Fruit fly (Drosophila melanogaster) whole organism, embryonic: ENCODE data around the gene CG1638.

Experiments used
- CG11085 ChIP-seq: fragments of 200-800 bp; sonication (Bioruptor generic); IDR thresholded peaks from 2 replicates; pipeline ENCODE4 v1.3.6; 2022; ENCODE audit warnings: missing biosample characterization, missing genetic modification characterization
- CG11398 ChIP-seq: fragments of 200-800 bp; sonication (Bioruptor generic); optimal IDR thresholded peaks from 2 replicates; lab custom pipeline; 2016; ENCODE audit warnings: missing biosample characterization, missing genetic modification characterization
- CG12942 ChIP-seq: fragments of 200-800 bp; sonication (Bioruptor generic); optimal IDR thresholded peaks from 3 replicates; lab custom pipeline; 2016; ENCODE audit warnings: missing biosample characterization, missing genetic modification characterization
- CG13123 ChIP-seq: fragments of 200-800 bp; sonication (Bioruptor generic); optimal IDR thresholded peaks from 2 replicates; lab custom pipeline; 2016; ENCODE audit warnings: missing biosample characterization, missing genetic modification characterization
- CG14667 ChIP-seq: fragments of 200-800 bp; sonication (Bioruptor generic); IDR thresholded peaks from 2 replicates; pipeline ENCODE4 v1.3.6; 2022; ENCODE audit warnings: missing biosample characterization, missing genetic modification characterization
- CG15073 ChIP-seq: fragments of 200-800 bp; sonication (Bioruptor generic); optimal IDR thresholded peaks from 2 replicates; lab custom pipeline; 2016; ENCODE audit warnings: missing biosample characterization, missing genetic modification characterization
- CG18011 ChIP-seq: fragments of 200-800 bp; sonication (Bioruptor generic); optimal IDR thresholded peaks from 2 replicates; lab custom pipeline; 2017; ENCODE audit warnings: missing biosample characterization, missing genetic modification characterization, mild to moderate bottlenecking, moderate library complexity, missing genotype
- CG2875 ChIP-seq: fragments of 200-800 bp; sonication (Bioruptor generic); optimal IDR thresholded peaks from 2 replicates; lab custom pipeline; 2017; ENCODE audit warnings: missing biosample characterization, mild to moderate bottlenecking, missing genetic modification characterization, missing genetic modification reagents
- CG2889 ChIP-seq: fragments of 200-800 bp; sonication (Bioruptor generic); IDR thresholded peaks from 3 replicates; pipeline ENCODE4 v1.3.6; 2022; ENCODE audit warnings: missing biosample characterization, missing genetic modification characterization
- CG31365 ChIP-seq: fragments of 200-800 bp; sonication (Bioruptor generic); optimal IDR thresholded peaks from 2 replicates; lab custom pipeline; 2018; ENCODE audit warnings: missing biosample characterization, mild to moderate bottlenecking, missing genetic modification characterization
- CG32767 ChIP-seq: fragments of 200-800 bp; sonication (Bioruptor generic); IDR thresholded peaks from 2 replicates; pipeline ENCODE4 v1.3.6; 2022; ENCODE audit warnings: missing biosample characterization, missing genetic modification characterization
- CG34422 ChIP-seq: fragments of 200-800 bp; sonication (Bioruptor generic); IDR thresholded peaks from 3 replicates; pipeline ENCODE4 v1.3.6; 2022; ENCODE audit warnings: missing biosample characterization, missing genetic modification characterization
- CG4282 ChIP-seq: fragments of 200-800 bp; sonication (Bioruptor generic); optimal IDR thresholded peaks from 2 replicates; lab custom pipeline; 2016; ENCODE audit warnings: missing biosample characterization, missing genetic modification characterization
- CG4707 ChIP-seq: fragments of 200-800 bp; sonication (Bioruptor generic); optimal IDR thresholded peaks from 2 replicates; lab custom pipeline; 2018; ENCODE audit warnings: missing biosample characterization, mild to moderate bottlenecking, missing genetic modification characterization, moderate library complexity
- CG6854 ChIP-seq: fragments of 200-800 bp; sonication (Bioruptor generic); optimal IDR thresholded peaks from 3 replicates; lab custom pipeline; 2017; ENCODE audit warnings: missing biosample characterization, mild to moderate bottlenecking, missing genetic modification characterization
- CG7963 ChIP-seq: fragments of 200-800 bp; sonication (Bioruptor generic); IDR thresholded peaks from 3 replicates; pipeline ENCODE4 v1.3.6; 2022; ENCODE audit warnings: missing biosample characterization, missing genetic modification characterization; ENCODE audit not compliant: partially characterized antibody
- CG9215 ChIP-seq: fragments of 200-800 bp; sonication (Bioruptor generic); IDR thresholded peaks from 2 replicates; pipeline ENCODE4 v1.3.6; 2022; ENCODE audit warnings: missing biosample characterization, missing genetic modification characterization
- CG9797 ChIP-seq: fragments of 200-800 bp; sonication (Bioruptor generic); optimal IDR thresholded peaks from 3 replicates; lab custom pipeline; 2018; ENCODE audit warnings: missing biosample characterization, mild to moderate bottlenecking, missing genetic modification characterization
- Dip3 ChIP-seq: fragments of 200-800 bp; sonication (Bioruptor generic); optimal IDR thresholded peaks from 3 replicates; lab custom pipeline; 2016; ENCODE audit warnings: missing biosample characterization, missing genetic modification characterization
- Dp ChIP-seq: fragments of 200-800 bp; sonication (Bioruptor generic); optimal IDR thresholded peaks from 2 replicates; lab custom pipeline; 2018; ENCODE audit warnings: missing biosample characterization, mild to moderate bottlenecking, missing genetic modification characterization, moderate library complexity
- Fer3 ChIP-seq: fragments of 200-800 bp; sonication (Bioruptor generic); optimal IDR thresholded peaks from 2 replicates; lab custom pipeline; 2018; ENCODE audit warnings: missing biosample characterization, mild to moderate bottlenecking, missing genetic modification characterization, moderate library complexity
- HmgZ ChIP-seq: fragments of 200-800 bp; sonication (Bioruptor generic); optimal IDR thresholded peaks from 2 replicates; lab custom pipeline; 2018; ENCODE audit warnings: missing biosample characterization, mild to moderate bottlenecking, missing genetic modification characterization
- Hsf ChIP-seq: fragments of 200-800 bp; sonication (Bioruptor generic); optimal IDR thresholded peaks from 3 replicates; lab custom pipeline; 2016; ENCODE audit warnings: missing biosample characterization, missing genetic modification characterization
- NC2α ChIP-seq: fragments of 200-800 bp; sonication (Bioruptor generic); optimal IDR thresholded peaks from 2 replicates; lab custom pipeline; 2016; ENCODE audit warnings: missing biosample characterization, missing genetic modification characterization
- Pdp1 ChIP-seq, 2 experiments: fragments of 200-800 bp; sonication (Bioruptor generic); optimal IDR thresholded peaks; 3 replicates each; lab custom pipeline; 2016; ENCODE audit warnings: missing biosample characterization in 2 of 2, missing genetic modification characterization in 2 of 2, mild to moderate bottlenecking in 1 of 2, moderate library complexity in 1 of 2
- Usf ChIP-seq: fragments of 200-800 bp; sonication (Bioruptor generic); optimal IDR thresholded peaks from 2 replicates; lab custom pipeline; 2017; ENCODE audit warnings: missing genotype, missing biosample characterization, missing genetic modification characterization
- bigmax ChIP-seq: fragments of 200-800 bp; sonication (Bioruptor generic); optimal IDR thresholded peaks from 2 replicates; lab custom pipeline; 2018; ENCODE audit warnings: missing biosample characterization, mild to moderate bottlenecking, missing genetic modification characterization
- cad ChIP-seq: fragments of >200 bp; optimal IDR thresholded peaks from 2 replicates; lab custom pipeline; 2017; ENCODE audit warnings: missing biosample characterization, missing genetic modification characterization
- cas ChIP-seq: fragments of 200-800 bp; sonication (Bioruptor generic); IDR thresholded peaks from 2 replicates; pipeline ENCODE4 v1.3.6; 2022; ENCODE audit warnings: missing biosample characterization, missing genetic modification characterization
- chn ChIP-seq: fragments of 200-800 bp; sonication (Bioruptor generic); optimal IDR thresholded peaks from 2 replicates; lab custom pipeline; 2016; ENCODE audit warnings: missing biosample characterization, missing genetic modification characterization
- ci ChIP-seq: fragments of 200-800 bp; sonication (Bioruptor generic); IDR thresholded peaks from 3 replicates; pipeline ENCODE4 v1.3.6; 2022; ENCODE audit warnings: missing biosample characterization, missing genetic modification characterization
- cwo ChIP-seq: fragments of 200-800 bp; sonication (Bioruptor generic); optimal IDR thresholded peaks from 3 replicates; lab custom pipeline; 2017; ENCODE audit warnings: missing biosample characterization, missing genetic modification characterization, mild to moderate bottlenecking, moderate library complexity, missing genetic modification reagents
- dan ChIP-seq: fragments of 200-800 bp; sonication (Bioruptor generic); IDR thresholded peaks from 2 replicates; pipeline ENCODE4 v1.3.6; 2022; ENCODE audit warnings: missing biosample characterization, missing genetic modification characterization
- dati ChIP-seq: fragments of 200-800 bp; sonication (Bioruptor generic); IDR thresholded peaks from 2 replicates; pipeline ENCODE4 v1.3.6; 2022; ENCODE audit warnings: missing biosample characterization, missing genetic modification characterization
- dysf ChIP-seq: fragments of 200-800 bp; sonication (Bioruptor generic); IDR thresholded peaks from 3 replicates; pipeline ENCODE4 v1.3.6; 2022; ENCODE audit warnings: missing biosample characterization, missing genetic modification characterization
- esg ChIP-seq: fragments of 200-800 bp; sonication (Bioruptor generic); conservative IDR thresholded peaks from 2 replicates; pipeline ENCODE4 v1.3.6; 2022; ENCODE audit warnings: missing biosample characterization, missing genetic modification characterization
- gcm2 ChIP-seq: fragments of 200-800 bp; sonication (Bioruptor generic); optimal IDR thresholded peaks from 2 replicates; lab custom pipeline; 2016; ENCODE audit warnings: missing biosample characterization, missing genetic modification characterization
- gem ChIP-seq: fragments of 200-800 bp; sonication (Bioruptor generic); optimal IDR thresholded peaks from 2 replicates; lab custom pipeline; 2019; ENCODE audit warnings: missing biosample characterization, mild to moderate bottlenecking, missing genetic modification characterization, moderate library complexity
- gsb-n ChIP-seq: fragments of 200-800 bp; sonication (Bioruptor generic); optimal IDR thresholded peaks from 3 replicates; lab custom pipeline; 2018; ENCODE audit warnings: missing biosample characterization, mild to moderate bottlenecking, missing genetic modification characterization
- hkb ChIP-seq, 2 experiments: fragments of 200-800 bp in 1 of 2; fragments of >200 bp in 1 of 2; sonication (Bioruptor generic) in 1 of 2; IDR thresholded peaks in 1 of 2; optimal IDR thresholded peaks in 1 of 2; 2 replicates each; pipeline versions ENCODE4 v1.3.6 to Lab custom; 2017 to 2022; ENCODE audit warnings: missing biosample characterization in 1 of 2, missing genetic modification characterization in 1 of 2
- jumu ChIP-seq: fragments of 200-800 bp; sonication (Bioruptor generic); optimal IDR thresholded peaks from 3 replicates; lab custom pipeline; 2016; ENCODE audit warnings: missing biosample characterization, missing genetic modification characterization
- kay ChIP-seq: fragments of 200-800 bp; sonication (Bioruptor generic); optimal IDR thresholded peaks from 2 replicates; lab custom pipeline; 2016; ENCODE audit warnings: missing biosample characterization, missing genetic modification characterization
- nmo ChIP-seq: fragments of 200-800 bp; sonication (Bioruptor generic); optimal IDR thresholded peaks from 2 replicates; lab custom pipeline; 2018; ENCODE audit warnings: missing biosample characterization, mild to moderate bottlenecking, missing genetic modification characterization, moderate library complexity
- pb ChIP-seq: fragments of 200-800 bp; sonication (Bioruptor generic); optimal IDR thresholded peaks from 3 replicates; lab custom pipeline; 2016; ENCODE audit warnings: missing biosample characterization, missing genetic modification characterization
- peb ChIP-seq: fragments of 200-800 bp; sonication (Bioruptor generic); IDR thresholded peaks from 2 replicates; pipeline ENCODE4 v1.3.6; 2022; ENCODE audit warnings: missing biosample characterization, missing genetic modification characterization
- pfk ChIP-seq: fragments of 200-800 bp; sonication (Bioruptor generic); optimal IDR thresholded peaks from 2 replicates; lab custom pipeline; 2018; ENCODE audit warnings: missing biosample characterization, mild to moderate bottlenecking, missing genetic modification characterization, moderate library complexity
- psq ChIP-seq: fragments of 200-800 bp; sonication (Bioruptor generic); optimal IDR thresholded peaks from 2 replicates; lab custom pipeline; 2017; ENCODE audit warnings: missing biosample characterization, missing genetic modification characterization
- sqz ChIP-seq: fragments of 200-800 bp; sonication (Bioruptor generic); optimal IDR thresholded peaks from 3 replicates; lab custom pipeline; 2018; ENCODE audit warnings: missing biosample characterization, mild to moderate bottlenecking, missing genetic modification characterization
- tio ChIP-seq: fragments of 200-800 bp; sonication (Bioruptor generic); optimal IDR thresholded peaks from 2 replicates; lab custom pipeline; 2017; ENCODE audit warnings: missing biosample characterization, missing genetic modification characterization, inconsistent platforms
- wor ChIP-seq: fragments of 200-800 bp; sonication (Bioruptor generic); IDR thresholded peaks from 2 replicates; pipeline ENCODE4 v1.3.6; 2022; ENCODE audit warnings: missing biosample characterization, missing genetic modification characterization
- zen2 ChIP-seq: fragments of 200-800 bp; sonication (Bioruptor generic); IDR thresholded peaks from 3 replicates; pipeline ENCODE4 v1.3.6; 2022; ENCODE audit warnings: missing biosample characterization, missing genetic modification characterization; ENCODE audit not compliant: partially characterized antibody

CG1638 gene

dm6 chr3R:31566738-31567137, 23.6 kb upstream of the CG1638 start (continued):
- peak; percentile 49 for TF ChIP-seq peb
- peak; percentile 51; the same call in 1 of the 2 replicates for TF ChIP-seq CG32767 (GFP tag; lab: Robert Waterston, UW)
- TF ChIP-seq Dp, result no peak
- no peak for TF ChIP-seq NC2α
- TF ChIP-seq CG11398 (GFP tag; lab: Kevin White, UChicago), result no peak
- no peak for TF ChIP-seq CG15073 (GFP tag; lab: Kevin White, UChicago)
- TF ChIP-seq hkb (optimal IDR thresholded peaks at IDR 0.05; lab: Kevin White, UChicago), result no peak
- TF ChIP-seq hkb (GFP tag; IDR thresholded peaks at IDR 0.05; lab: Robert Waterston, UW), result peak; percentile 68
- TF ChIP-seq nmo (GFP tag; lab: Kevin White, UChicago), result peak; percentile 75
- no peak for TF ChIP-seq jumu (GFP tag; lab: Kevin White, UChicago)
- TF ChIP-seq CG18011 (GFP tag; lab: Kevin White, UChicago), result no peak
- no peak for TF ChIP-seq cad
- no peak for TF ChIP-seq sqz (GFP tag; lab: Kevin White, UChicago)
- peak; percentile 72 for TF ChIP-seq gem (tag; lab: Kevin White, UChicago)
- no peak for TF ChIP-seq dan (GFP tag; lab: Robert Waterston, UW)
- no peak for TF ChIP-seq CG9797 (GFP tag; lab: Kevin White, UChicago)
- no peak for TF ChIP-seq HmgZ (tag; lab: Kevin White, UChicago)
- no peak for TF ChIP-seq CG6854 (GFP tag; lab: Kevin White, UChicago)
- TF ChIP-seq esg (GFP tag; lab: Robert Waterston, UW), result peak; percentile 50
- TF ChIP-seq CG4707, result peak; percentile 27
- TF ChIP-seq Fer3 (tag; lab: Kevin White, UChicago), result no peak
- TF ChIP-seq CG2875, result peak; percentile 40
- TF ChIP-seq bigmax (GFP tag; lab: Kevin White, UChicago), result no peak
- peak; percentile 49 for TF ChIP-seq chn (GFP tag; lab: Kevin White, UChicago)
- no peak for TF ChIP-seq Usf (GFP tag; lab: Kevin White, UChicago)
- TF ChIP-seq psq (GFP tag; lab: Kevin White, UChicago), result no peak
- TF ChIP-seq cas (GFP tag; lab: Robert Waterston, UW), result no peak
- TF ChIP-seq pb (GFP tag; lab: Kevin White, UChicago), result no peak
- TF ChIP-seq zen2, result no peak
- TF ChIP-seq Pdp1 (GFP tag; optimal IDR thresholded peaks at IDR 0.05; lab: Kevin White, UChicago), result peak in 1 of 2 experiments; percentile 10
- no peak for TF ChIP-seq tio (GFP tag; lab: Kevin White, UChicago)
- peak; percentile 55; the same call in 1 of the 2 replicates for TF ChIP-seq wor (GFP tag; lab: Robert Waterston, UW)
- TF ChIP-seq cwo, result no peak
- TF ChIP-seq dysf (GFP tag; lab: Robert Waterston, UW), result peak; percentile 58; the same call in 2 of the 3 replicates
- no peak for TF ChIP-seq CG11085 (GFP tag; lab: Robert Waterston, UW)
- TF ChIP-seq CG9215 (GFP tag; lab: Robert Waterston, UW), result 0 out of 2 replicates have a peak, but pooled peaks have one; percentile 24
- TF ChIP-seq CG4282 (GFP tag; lab: Kevin White, UChicago), result no peak
- TF ChIP-seq CG12942 (GFP tag; lab: Kevin White, UChicago), result no peak
- 0 out of 2 replicates have a peak, but pooled peaks have one; percentile 17 for TF ChIP-seq dati
- 0 out of 3 replicates have a peak, but pooled peaks have one; percentile 13 for TF ChIP-seq CG34422 (GFP tag; lab: Robert Waterston, UW)
- peak; percentile 49 for TF ChIP-seq gsb-n (tag; lab: Kevin White, UChicago)
- TF ChIP-seq ci, result peak; percentile 86
- TF ChIP-seq CG2889 (GFP tag; lab: Robert Waterston, UW), result no peak
- TF ChIP-seq Dip3 (GFP tag; lab: Kevin White, UChicago), result no peak
- TF ChIP-seq CG14667 (GFP tag; lab: Robert Waterston, UW), result peak; percentile 63
- TF ChIP-seq CG7963 (GFP tag; lab: Robert Waterston, UW), result no peak
- peak; percentile 16 for TF ChIP-seq Hsf
- no peak for TF ChIP-seq kay (GFP tag; lab: Kevin White, UChicago)
- no peak for TF ChIP-seq CG13123 (GFP tag; lab: Kevin White, UChicago)
- no peak for TF ChIP-seq gcm2 (GFP tag; lab: Kevin White, UChicago)
- TF ChIP-seq pfk (GFP tag; lab: Kevin White, UChicago), result no peak
- no peak for TF ChIP-seq CG31365 (tag; lab: Kevin White, UChicago)
